Fruit fly (Drosophila melanogaster): ENCODE data around the gene CG12541.

Gene CG12541

DNA sequence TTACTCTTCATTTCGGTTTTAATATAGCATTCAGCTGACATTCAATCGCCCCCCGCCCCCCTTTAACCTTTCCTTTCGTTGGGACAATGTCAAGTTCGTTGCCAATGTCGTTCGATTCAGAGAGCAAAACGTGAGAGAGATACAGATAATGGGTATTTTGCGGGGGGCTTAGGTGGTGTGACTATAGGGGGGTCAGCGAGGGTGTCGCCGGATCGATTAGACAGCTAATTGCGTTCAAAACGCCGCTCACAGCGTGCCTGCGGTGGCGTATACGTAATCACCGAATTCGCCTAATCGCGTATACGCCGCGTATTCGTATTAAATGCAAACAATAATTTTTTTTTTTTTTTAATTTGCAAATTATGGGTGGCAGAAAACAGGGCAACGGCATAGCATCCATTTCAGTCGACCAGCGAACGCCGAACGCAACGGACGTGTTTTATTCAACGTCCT, 3.2 kb upstream of the CG12541 start, which contains the start of gene CG4607 (continued):
- peak; percentile 77 for TF ChIP-seq cwo (GFP tag; optimal IDR thresholded peaks at IDR 0.05)
- no peak for TF ChIP-seq aop (GFP tag; IDR thresholded peaks at IDR 0.05)
- no peak for TF ChIP-seq Nf-YA (GFP tag; IDR thresholded peaks at IDR 0.05)
- peak; percentile 39; the same call in 1 of the 2 replicates for TF ChIP-seq crol (GFP tag; IDR thresholded peaks at IDR 0.05)
- no peak for TF ChIP-seq hkb (optimal IDR thresholded peaks at IDR 0.05)
- no peak for TF ChIP-seq hkb (GFP tag; IDR thresholded peaks at IDR 0.05)
- no peak for TF ChIP-seq nom (GFP tag; optimal IDR thresholded peaks at IDR 0.05)
- TF ChIP-seq CG18619 (GFP tag; optimal IDR thresholded peaks at IDR 0.05) = no peak
- TF ChIP-seq sd (tag; optimal IDR thresholded peaks at IDR 0.05) = no peak
- TF ChIP-seq CG34376 (GFP tag; optimal IDR thresholded peaks at IDR 0.05) = peak; percentile 61
- no peak for TF ChIP-seq scrt (GFP tag; optimal IDR thresholded peaks at IDR 0.05)
- TF ChIP-seq CG5245 (GFP tag; optimal IDR thresholded peaks at IDR 0.05) = no peak
- TF ChIP-seq CG30403 (GFP tag; optimal IDR thresholded peaks at IDR 0.05) = no peak
- TF ChIP-seq CG10654 (GFP tag; optimal IDR thresholded peaks at IDR 0.05) = no peak
- no peak for TF ChIP-seq Asciz (GFP tag; optimal IDR thresholded peaks at IDR 0.05)
- TF ChIP-seq CG14441 (GFP tag; IDR thresholded peaks at IDR 0.05) = no peak
- peak; percentile 44 for TF ChIP-seq exex (tag; optimal IDR thresholded peaks at IDR 0.05)
- peak; percentile 4 for TF ChIP-seq D19B (GFP tag; optimal IDR thresholded peaks at IDR 0.05)
- no peak for TF ChIP-seq CG6654 (GFP tag; optimal IDR thresholded peaks at IDR 0.05)
- TF ChIP-seq luna (GFP tag; optimal IDR thresholded peaks at IDR 0.05) = no peak
- TF ChIP-seq lab (GFP tag; optimal IDR thresholded peaks at IDR 0.05) = no peak
- TF ChIP-seq Oaz (GFP tag; IDR thresholded peaks at IDR 0.05) = no peak
- peak; percentile 80 for TF ChIP-seq Med (GFP tag)

- peak; percentile 32; the same call in 1 of the 2 replicates for TF ChIP-seq Awh (GFP tag; IDR thresholded peaks at IDR 0.05)
- peak; percentile 30 for TF ChIP-seq exex (tag; optimal IDR thresholded peaks at IDR 0.05)
- TF ChIP-seq sd (tag; optimal IDR thresholded peaks at IDR 0.05) = peak; percentile 11
- peak; percentile 71; the same call in 1 of the 4 replicates for TF ChIP-seq chinmo (GFP tag; IDR thresholded peaks at IDR 0.05; ENCODE audit: partially characterized antibody)
- no peak for TF ChIP-seq CG1024 (GFP tag; IDR thresholded peaks at IDR 0.05)
- TF ChIP-seq sug (tag; optimal IDR thresholded peaks at IDR 0.05) = peak; percentile 60
These were observed 2.2 kb upstream of the CG12541 start for dm6 chrX:7068088-7068487.

dm6 chrX:7067248-7067647, 1.4 kb upstream of the CG12541 start:
- TF ChIP-seq BtbVII (GFP tag; optimal IDR thresholded peaks at IDR 0.05) (peak; percentile 7), CG17612 (GFP tag; IDR thresholded peaks at IDR 0.05) (no peak), CG2678 (tag; optimal IDR thresholded peaks at IDR 0.05) (peak; percentile 35), CG34376 (GFP tag; optimal IDR thresholded peaks at IDR 0.05) (peak; percentile 12), cad (GFP tag; optimal IDR thresholded peaks at IDR 0.05) (no peak), sima (GFP tag; optimal IDR thresholded peaks at IDR 0.05) (no peak), az2 (GFP tag; optimal IDR thresholded peaks at IDR 0.05) (no peak), tll (GFP tag; optimal IDR thresholded peaks at IDR 0.05) (no peak), CG11695 (GFP tag; IDR thresholded peaks at IDR 0.05) (0 out of 3 replicates have a peak, but pooled peaks have one; percentile 7), CG12104 (GFP tag; optimal IDR thresholded peaks at IDR 0.05) (no peak), Sox100B (GFP tag; optimal IDR thresholded peaks at IDR 0.05) (no peak), sens (GFP tag) (peak; percentile 30), ac (GFP tag; optimal IDR thresholded peaks at IDR 0.05) (no peak), Meics (GFP tag; optimal IDR thresholded peaks at IDR 0.05) (peak; percentile 33), lab (GFP tag; optimal IDR thresholded peaks at IDR 0.05) (peak; percentile 59), sisA (GFP tag; IDR thresholded peaks at IDR 0.05) (no peak), CG30403 (GFP tag; optimal IDR thresholded peaks at IDR 0.05) (peak; percentile 1), CG32767 (GFP tag; IDR thresholded peaks at IDR 0.05) (no peak), row (GFP tag; IDR thresholded peaks at IDR 0.05) (peak; percentile 44; the same call in 2 of the 3 replicates), Atf-2 (GFP tag; optimal IDR thresholded peaks at IDR 0.05) (no peak), Mes4 (GFP tag; optimal IDR thresholded peaks at IDR 0.05) (no peak), Hmr (GFP tag; optimal IDR thresholded peaks at IDR 0.05) (peak; percentile 2), cwo (GFP tag; optimal IDR thresholded peaks at IDR 0.05) (peak; percentile 74), Med (GFP tag) (peak; percentile 27), lmd (GFP tag; IDR thresholded peaks at IDR 0.05) (peak; percentile 20; the same call in 1 of the 2 replicates), dysf (GFP tag; IDR thresholded peaks at IDR 0.05) (peak; percentile 36; the same call in 1 of the 3 replicates), fd64A (GFP tag; optimal IDR thresholded peaks at IDR 0.05) (no peak)

Data from whole organism, embryonic.